Fruit fly (Drosophila melanogaster) whole organism, pupa: Measurements from ENCODE around the gene CG42813.

Experiments
- CG10348 ChIP-seq: fragments of 200-800 bp; sonication (Bioruptor generic); IDR thresholded peaks from 2 replicates; pipeline ENCODE4 v1.3.6; 2022; ENCODE audit warnings: missing biosample characterization, missing genetic modification characterization
- CG13204 ChIP-seq: fragments of 200-800 bp; sonication (Bioruptor generic); optimal IDR thresholded peaks from 2 replicates; lab custom pipeline; 2018; ENCODE audit warnings: missing biosample characterization, mild to moderate bottlenecking, missing genetic modification characterization, moderate library complexity
- CG14655 ChIP-seq: fragments of 200-800 bp; sonication (Bioruptor generic); optimal IDR thresholded peaks from 3 replicates; lab custom pipeline; 2017; ENCODE audit warnings: mild to moderate bottlenecking, missing biosample characterization, missing genetic modification reagents, missing genetic modification characterization
- CG34367 ChIP-seq: fragments of 200-800 bp; sonication (Bioruptor generic); optimal IDR thresholded peaks from 2 replicates; lab custom pipeline; 2018; ENCODE audit warnings: missing biosample characterization, mild to moderate bottlenecking, missing genetic modification characterization
- CG8159 ChIP-seq: fragments of 200-800 bp; sonication (Bioruptor generic); optimal IDR thresholded peaks from 3 replicates; lab custom pipeline; 2018; ENCODE audit warnings: missing biosample characterization, mild to moderate bottlenecking, missing genetic modification characterization, moderate library complexity
- CG8301 ChIP-seq: fragments of 200-800 bp; sonication (Bioruptor generic); optimal IDR thresholded peaks from 2 replicates; lab custom pipeline; 2018; ENCODE audit warnings: missing biosample characterization, mild to moderate bottlenecking, missing genetic modification characterization
- CG9948 ChIP-seq: fragments of 200-800 bp; sonication (Bioruptor generic); optimal IDR thresholded peaks from 2 replicates; lab custom pipeline; 2018; ENCODE audit warnings: missing biosample characterization, mild to moderate bottlenecking, missing genetic modification characterization, moderate library complexity
- D1 ChIP-seq: fragments of 200-800 bp; sonication (Bioruptor generic); optimal IDR thresholded peaks from 2 replicates; lab custom pipeline; 2018; ENCODE audit warnings: missing biosample characterization, mild to moderate bottlenecking, missing genetic modification characterization, moderate library complexity
- Pif1A ChIP-seq: fragments of 200-800 bp; sonication (Bioruptor generic); optimal IDR thresholded peaks from 3 replicates; lab custom pipeline; 2016; ENCODE audit warnings: missing biosample characterization, missing genetic modification characterization
- Pif1B ChIP-seq: fragments of 200-800 bp; sonication (Bioruptor generic); optimal IDR thresholded peaks from 3 replicates; lab custom pipeline; 2016; ENCODE audit warnings: missing biosample characterization, missing genetic modification characterization
- Snoo ChIP-seq: fragments of 200-800 bp; sonication (Bioruptor generic); optimal IDR thresholded peaks from 3 replicates; lab custom pipeline; 2017; ENCODE audit warnings: missing biosample characterization, mild to moderate bottlenecking, missing genetic modification characterization, inconsistent platforms

DNA sequence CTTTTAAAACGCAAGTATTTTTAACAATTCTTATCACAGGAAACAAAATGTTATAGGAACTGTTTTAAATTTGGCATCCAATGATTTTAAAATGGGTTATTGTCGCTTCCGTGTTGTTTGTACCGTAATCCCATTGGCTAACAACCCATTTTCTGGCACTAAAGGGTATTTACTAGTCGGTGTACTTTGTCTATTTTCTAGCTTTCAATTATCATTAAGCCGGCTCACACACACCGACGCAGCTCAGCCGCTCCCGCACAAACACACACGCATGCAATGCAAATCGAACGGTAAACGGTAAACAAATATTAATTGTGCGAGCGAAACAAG is 16.0 kb upstream of the CG42813 start:
- no peak for TF ChIP-seq CG10348 (GFP tag; lab: Robert Waterston, UW)
- no peak for TF ChIP-seq Pif1A
- TF ChIP-seq CG8159 (tag; lab: Kevin White, UChicago) = no peak
- TF ChIP-seq CG8301 (tag; lab: Kevin White, UChicago) = no peak
- no peak for TF ChIP-seq D1 (tag; lab: Kevin White, UChicago)
- TF ChIP-seq Pif1B (GFP tag; lab: Kevin White, UChicago) = no peak
- no peak for TF ChIP-seq CG9948
- TF ChIP-seq CG14655 = no peak
- TF ChIP-seq CG13204 (GFP tag; lab: Kevin White, UChicago) = no peak
- no peak for TF ChIP-seq Snoo (tag; lab: Kevin White, UChicago)
- no peak for TF ChIP-seq CG34367 (tag; lab: Kevin White, UChicago)
